Fruit fly (Drosophila melanogaster): Measurements from ENCODE around the gene Mi-2.

DNA sequence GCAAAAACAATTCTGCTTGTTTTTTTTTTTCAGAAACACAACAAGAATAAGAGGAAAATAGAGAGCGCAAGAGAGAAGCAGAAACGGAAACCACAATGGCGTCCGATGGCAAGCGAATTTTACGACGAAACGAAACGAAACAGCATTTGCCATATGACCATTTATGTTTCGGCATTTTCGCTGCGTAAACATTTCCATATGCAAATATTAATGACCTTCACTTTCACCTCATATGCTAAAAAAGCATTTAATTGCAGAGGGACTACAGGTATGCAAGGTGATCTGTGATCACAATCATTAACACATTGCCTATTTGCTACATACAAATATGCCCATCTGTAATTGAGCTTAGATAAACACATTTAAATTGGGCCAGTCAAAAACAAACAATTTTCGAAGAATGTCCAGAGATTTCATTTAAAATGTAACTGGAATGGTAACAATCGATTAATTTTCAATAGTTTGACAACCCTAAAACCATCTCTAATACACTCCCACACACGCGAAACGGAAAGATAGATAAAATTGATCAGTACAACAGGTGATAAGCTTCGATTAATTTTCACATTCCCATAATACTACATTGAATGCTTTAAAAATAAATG is 3.8 kb downstream of the Mi-2 start:
- TF ChIP-seq CTCF (optimal IDR thresholded peaks at IDR 0.05), result no peak
- no peak for TF ChIP-seq CG8478 (optimal IDR thresholded peaks at IDR 0.05)

Measured in S2 (cell line).